Fruit fly (Drosophila melanogaster): ENCODE measurements around the gene Nepl19.

The Nepl19 gene

dm6 chr3R:28851530-28851929 lies 28.4 kb downstream of the Nepl19 start (continued):
- TF ChIP-seq sim (GFP tag; IDR thresholded peaks at IDR 0.05) (no peak), vfl (GFP tag; optimal IDR thresholded peaks at IDR 0.05) (no peak), Hey (tag; optimal IDR thresholded peaks at IDR 0.05) (no peak), BtbVII (GFP tag; optimal IDR thresholded peaks at IDR 0.05) (no peak), ac (GFP tag; optimal IDR thresholded peaks at IDR 0.05) (no peak), stc (GFP tag; IDR thresholded peaks at IDR 0.05) (no peak), mirr (GFP tag; optimal IDR thresholded peaks at IDR 0.05) (no peak), Doc3 (GFP tag; IDR thresholded peaks at IDR 0.05; ENCODE audit: partially characterized antibody) (0 out of 3 replicates have a peak, but pooled peaks have one; percentile 15), E2f2 (GFP tag; IDR thresholded peaks at IDR 0.05) (no peak), bsh (GFP tag; optimal IDR thresholded peaks at IDR 0.05) (no peak), insv (GFP tag; optimal IDR thresholded peaks at IDR 0.05) (no peak), Xbp1 (GFP tag; optimal IDR thresholded peaks at IDR 0.05) (no peak), Adf1 (GFP tag; IDR thresholded peaks at IDR 0.05) (peak; percentile 8; the same call in 1 of the 2 replicates), h (optimal IDR thresholded peaks at IDR 0.05) (no peak), D (optimal IDR thresholded peaks at IDR 0.05) (no peak), D (GFP tag; optimal IDR thresholded peaks at IDR 0.05) (no peak), Drgx (GFP tag; IDR thresholded peaks at IDR 0.05) (no peak), CG10654 (GFP tag; optimal IDR thresholded peaks at IDR 0.05) (no peak), crol (GFP tag; IDR thresholded peaks at IDR 0.05) (peak; percentile 87), danr (GFP tag; IDR thresholded peaks at IDR 0.05) (no peak), CG10366 (GFP tag; IDR thresholded peaks at IDR 0.05) (no peak), Atf6 (GFP tag; IDR thresholded peaks at IDR 0.05) (0 out of 2 replicates have a peak, but pooled peaks have one; percentile 16), Blimp-1 (GFP tag; optimal IDR thresholded peaks at IDR 0.05) (no peak), CG12299 (tag; optimal IDR thresholded peaks at IDR 0.05) (no peak), sens-2 (GFP tag; IDR thresholded peaks at IDR 0.05) (no peak), CG2712 (tag; optimal IDR thresholded peaks at IDR 0.05) (no peak), dmrt11E (tag; optimal IDR thresholded peaks at IDR 0.05) (no peak), CG32767 (GFP tag; IDR thresholded peaks at IDR 0.05) (no peak), ken (GFP tag; IDR thresholded peaks at IDR 0.05) (0 out of 3 replicates have a peak, but pooled peaks have one; percentile 42), CG5953 (GFP tag; IDR thresholded peaks at IDR 0.05) (no peak), CG18764 (GFP tag; optimal IDR thresholded peaks at IDR 0.05) (no peak), mam (GFP tag; optimal IDR thresholded peaks at IDR 0.05) (no peak), CG16779 (GFP tag; IDR thresholded peaks at IDR 0.05) (0 out of 2 replicates have a peak, but pooled peaks have one; percentile 29), pita (GFP tag; optimal IDR thresholded peaks at IDR 0.05) (no peak), cad (GFP tag; optimal IDR thresholded peaks at IDR 0.05) (no peak), MESR4 (GFP tag; optimal IDR thresholded peaks at IDR 0.05) (no peak), rib (GFP tag; IDR thresholded peaks at IDR 0.05) (0 out of 2 replicates have a peak, but pooled peaks have one; percentile 27), Med (GFP tag) (peak; percentile 79), TFAM (GFP tag; optimal IDR thresholded peaks at IDR 0.05) (no peak), HHEX (GFP tag; optimal IDR thresholded peaks at IDR 0.05) (no peak), slbo (GFP tag; IDR thresholded peaks at IDR 0.05) (no peak), Asciz (GFP tag; optimal IDR thresholded peaks at IDR 0.05) (no peak), Dref (GFP tag; IDR thresholded peaks at IDR 0.05) (no peak), scrt (GFP tag; optimal IDR thresholded peaks at IDR 0.05) (no peak), emc (GFP tag; optimal IDR thresholded peaks at IDR 0.05) (no peak), peb (GFP tag; IDR thresholded peaks at IDR 0.05) (no peak), CG4707 (GFP tag; optimal IDR thresholded peaks at IDR 0.05) (no peak), CG15696 (tag; optimal IDR thresholded peaks at IDR 0.05) (no peak), ap (GFP tag; IDR thresholded peaks at IDR 0.05) (no peak), CG14050 (GFP tag; IDR thresholded peaks at IDR 0.05) (no peak), Taf1 (GFP tag; IDR thresholded peaks at IDR 0.05) (no peak), CG12744 (GFP tag; optimal IDR thresholded peaks at IDR 0.05) (no peak), crp (GFP tag; optimal IDR thresholded peaks at IDR 0.05) (no peak)

Measured in whole organism, embryonic.